Worm (Caenorhabditis elegans): ENCODE results near the gene nhr-9.

Gene nhr-9

DNA sequence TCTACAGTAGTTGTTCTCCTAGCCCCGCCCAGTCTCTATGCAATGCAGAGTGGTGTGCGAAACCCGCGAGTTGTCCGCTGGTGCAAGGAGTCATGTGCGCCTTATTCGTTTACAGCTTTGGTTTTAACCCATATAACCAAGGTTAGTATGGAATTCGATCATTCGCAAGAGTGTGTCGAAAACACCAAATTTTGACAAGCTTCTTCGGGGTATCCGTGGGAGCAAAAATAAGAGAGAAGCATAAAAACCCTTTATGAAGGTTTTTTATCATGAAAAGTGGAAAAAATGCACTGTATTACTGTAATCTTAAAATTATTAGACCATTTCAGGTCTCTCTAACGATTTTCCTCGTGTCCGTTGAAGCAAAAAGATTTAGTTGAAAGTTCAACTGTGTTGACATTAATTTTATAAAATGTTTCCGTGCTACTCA lies 46.9 kb downstream of the nhr-9 start:
- TF ChIP-seq ama-1 (optimal IDR thresholded peaks at IDR 0.05), result peak; percentile 76
- TF ChIP-seq egl-27 (tag; optimal IDR thresholded peaks at IDR 0.05), result peak; percentile 25
- no peak for TF ChIP-seq mab-5 (tag; optimal IDR thresholded peaks at IDR 0.05)
- TF ChIP-seq nhr-11 (tag; optimal IDR thresholded peaks at IDR 0.05), result no peak
- no peak for TF ChIP-seq peb-1 (tag; optimal IDR thresholded peaks at IDR 0.05)
- TF ChIP-seq nhr-12 (tag; optimal IDR thresholded peaks at IDR 0.05), result no peak
- peak; percentile 64 for TF ChIP-seq gmeb-1 (tag; optimal IDR thresholded peaks at IDR 0.05)
- TF ChIP-seq F13H6.1 (tag; optimal IDR thresholded peaks at IDR 0.05), result peak; percentile 4
- TF ChIP-seq ceh-16 (tag; optimal IDR thresholded peaks at IDR 0.05), result no peak
- TF ChIP-seq nhr-6 (tag; optimal IDR thresholded peaks at IDR 0.05), result no peak
- TF ChIP-seq mbf-1 (tag; optimal IDR thresholded peaks at IDR 0.05), result no peak
- TF ChIP-seq nhr-21 (tag; optimal IDR thresholded peaks at IDR 0.05), result peak; percentile 10
- TF ChIP-seq sma-3 (GFP tag; optimal IDR thresholded peaks at IDR 0.05), result peak; percentile 64
- peak; percentile 34 for TF ChIP-seq crh-2 (tag; optimal IDR thresholded peaks at IDR 0.05)
- peak; percentile 25 for TF ChIP-seq sma-9 (GFP tag; optimal IDR thresholded peaks at IDR 0.05)
- TF ChIP-seq sma-9 (tag; optimal IDR thresholded peaks at IDR 0.05), result no peak
- TF ChIP-seq sem-4 (tag; optimal IDR thresholded peaks at IDR 0.05), result no peak
- TF ChIP-seq lsy-2 (tag; optimal IDR thresholded peaks at IDR 0.05), result peak; percentile 36 to 45
- no peak for TF ChIP-seq fos-1 (tag; optimal IDR thresholded peaks at IDR 0.05)
- TF ChIP-seq nhr-25 (tag; optimal IDR thresholded peaks at IDR 0.05), result peak; percentile 3
- no peak for TF ChIP-seq unc-62 (GFP tag; optimal IDR thresholded peaks at IDR 0.05)
- no peak for TF ChIP-seq alr-1 (tag; optimal IDR thresholded peaks at IDR 0.05)
- peak; percentile 95 for TF ChIP-seq snpc-4 (tag; optimal IDR thresholded peaks at IDR 0.05)

- TF ChIP-seq lsy-2 (tag; optimal IDR thresholded peaks at IDR 0.05), result no peak
- TF ChIP-seq sma-3 (GFP tag; optimal IDR thresholded peaks at IDR 0.05), result no peak
- no peak for TF ChIP-seq ZK546.5 (tag; optimal IDR thresholded peaks at IDR 0.05)
- TF ChIP-seq mbf-1 (tag; optimal IDR thresholded peaks at IDR 0.05), result no peak
- TF ChIP-seq fos-1 (tag; optimal IDR thresholded peaks at IDR 0.05), result no peak
- no peak for TF ChIP-seq ztf-1 (GFP tag; conservative IDR thresholded peaks at IDR 0.05)
- no peak for TF ChIP-seq crh-2 (tag; optimal IDR thresholded peaks at IDR 0.05)
- no peak for TF ChIP-seq zag-1 (tag; optimal IDR thresholded peaks at IDR 0.05)
- no peak for TF ChIP-seq sem-4 (tag; optimal IDR thresholded peaks at IDR 0.05)
- TF ChIP-seq nhr-11 (tag; optimal IDR thresholded peaks at IDR 0.05), result no peak
- no peak for TF ChIP-seq alr-1 (tag; optimal IDR thresholded peaks at IDR 0.05)
- TF ChIP-seq nhr-21 (tag; optimal IDR thresholded peaks at IDR 0.05), result no peak
- no peak for TF ChIP-seq egl-27 (tag; optimal IDR thresholded peaks at IDR 0.05)
Measured at ce11 chrIII:7144749-7145148, 49.5 kb downstream of the nhr-9 start, which contains the start of gene glr-2. glr-2 (minus strand) TSS chrIII:7144959.

ce11 chrIII:7146341-7146740 lies 51.1 kb downstream of the nhr-9 start:
- TF ChIP-seq nhr-10 (tag; optimal IDR thresholded peaks at IDR 0.05) (no peak), zag-1 (tag; optimal IDR thresholded peaks at IDR 0.05) (no peak), mab-5 (tag; optimal IDR thresholded peaks at IDR 0.05) (no peak), F13H6.1 (tag; optimal IDR thresholded peaks at IDR 0.05) (no peak), ztf-11 (tag; optimal IDR thresholded peaks at IDR 0.05) (no peak), C34F6.9 (tag; optimal IDR thresholded peaks at IDR 0.05) (no peak)
